Fruit fly (Drosophila melanogaster) whole organism, wandering third instar larva: Measurements from ENCODE around the gene Atx-1.
A peak's percentile ranks its signal among the peaks of the same experiment; 100 is the strongest.

Source experiments
- Abd-B ChIP-seq: fragments of >200 bp; optimal IDR thresholded peaks from 2 replicates; lab custom pipeline; 2017; ENCODE audit warnings: missing biosample characterization, missing genetic modification characterization
- CG32264 ChIP-seq: fragments of 200-800 bp; sonication (Bioruptor generic); optimal IDR thresholded peaks from 2 replicates; lab custom pipeline; 2016; ENCODE audit warnings: missing biosample characterization, missing genetic modification characterization
- CG9705 ChIP-seq: fragments of 200-800 bp; sonication (Bioruptor generic); optimal IDR thresholded peaks from 2 replicates; lab custom pipeline; 2018; ENCODE audit warnings: missing biosample characterization, mild to moderate bottlenecking, missing genetic modification characterization
- CrebA ChIP-seq: fragments of 200-800 bp; sonication (Bioruptor generic); optimal IDR thresholded peaks from 2 replicates; lab custom pipeline; 2016; ENCODE audit warnings: missing biosample characterization, mild to moderate bottlenecking, missing genetic modification characterization, borderline replicate concordance
- Dfd ChIP-seq: fragments of >200 bp; optimal IDR thresholded peaks from 2 replicates; lab custom pipeline; 2017; ENCODE audit warnings: missing biosample characterization, missing genetic modification characterization
- Dif ChIP-seq: fragments of 200-275, 200-300 bp; sonication (Bioruptor generic); optimal IDR thresholded peaks from 2 replicates; lab custom pipeline; 2018; ENCODE audit warnings: missing biosample characterization, missing genetic modification characterization; ENCODE audit not compliant: partially characterized antibody
- GATAd ChIP-seq: sonication (Bioruptor generic); optimal IDR thresholded peaks from 2 replicates; lab custom pipeline; 2016; ENCODE audit warnings: missing biosample characterization, missing genetic modification characterization
- HLH106 ChIP-seq: fragments of 200-800 bp; optimal IDR thresholded peaks from 3 replicates; lab custom pipeline; 2019; ENCODE audit warnings: missing biosample characterization, mild to moderate bottlenecking, missing genetic modification characterization, moderate library complexity
- Hnf4 ChIP-seq: fragments of 200-800 bp; sonication (Bioruptor generic); optimal IDR thresholded peaks from 2 replicates; lab custom pipeline; 2016; ENCODE audit warnings: missing biosample characterization, mild to moderate bottlenecking, missing genetic modification characterization
- Hr78 ChIP-seq: fragments of >200 bp; optimal IDR thresholded peaks from 2 replicates; lab custom pipeline; 2017; ENCODE audit warnings: missing biosample characterization, missing genetic modification characterization
- Hr83 ChIP-seq: fragments of 200-300 bp; sonication (Bioruptor generic); optimal IDR thresholded peaks from 2 replicates; lab custom pipeline; 2016; ENCODE audit warnings: missing biosample characterization, mild to moderate bottlenecking, missing genetic modification characterization, moderate library complexity; ENCODE audit not compliant: poor library complexity, severe bottlenecking
- Jra ChIP-seq: sonication (Bioruptor generic); optimal IDR thresholded peaks from 2 replicates; lab custom pipeline; 2016; ENCODE audit warnings: missing biosample characterization, missing genetic modification characterization
- Mio ChIP-seq: sonication (Bioruptor generic); optimal IDR thresholded peaks from 2 replicates; lab custom pipeline; 2016; ENCODE audit warnings: missing biosample characterization, missing genetic modification characterization
- Myc ChIP-seq: fragments of >200 bp; optimal IDR thresholded peaks from 2 replicates; lab custom pipeline; 2017
- N ChIP-seq: fragments of >200 bp; optimal IDR thresholded peaks from 2 replicates; lab custom pipeline; 2018; ENCODE audit warnings: missing biosample characterization, missing external identifiers, missing genetic modification characterization
- OdsH ChIP-seq: fragments of 200-800 bp; sonication (Bioruptor generic); optimal IDR thresholded peaks from 2 replicates; lab custom pipeline; 2016; ENCODE audit warnings: missing biosample characterization, mild to moderate bottlenecking, missing genetic modification characterization
- Rel ChIP-seq, 2 experiments: fragments of 200-800 bp; sonication (Bioruptor generic) in 1 of 2; optimal IDR thresholded peaks; 2 replicates in 1 of 2; 3 replicates in 1 of 2; lab custom pipeline; 2016 to 2019; ENCODE audit warnings: mild to moderate bottlenecking in 2 of 2, missing biosample characterization in 2 of 2, missing genetic modification characterization in 2 of 2, moderate library complexity in 1 of 2
- Sp1 ChIP-seq: fragments of 200-800 bp; sonication (Bioruptor generic); optimal IDR thresholded peaks from 3 replicates; lab custom pipeline; 2019; ENCODE audit warnings: missing biosample characterization, mild to moderate bottlenecking, missing genetic modification characterization, moderate library complexity
- Vsx2 ChIP-seq: fragments of 200-300, 225-300 bp; sonication (Bioruptor generic); optimal IDR thresholded peaks from 2 replicates; lab custom pipeline; 2018; ENCODE audit warnings: missing biosample characterization, missing genetic modification characterization; ENCODE audit not compliant: partially characterized antibody
- br ChIP-seq: fragments of 200-800 bp; sonication (Bioruptor generic); optimal IDR thresholded peaks from 2 replicates; lab custom pipeline; 2016; ENCODE audit warnings: missing biosample characterization, missing genetic modification characterization
- brk ChIP-seq: fragments of 200-800 bp; sonication (Bioruptor generic); optimal IDR thresholded peaks from 2 replicates; lab custom pipeline; 2016; ENCODE audit warnings: missing biosample characterization, mild to moderate bottlenecking, missing genetic modification characterization
- dl ChIP-seq, 2 experiments: fragments of 175-275, 200-275 bp in 1 of 2; fragments of 200-275 bp in 1 of 2; sonication (Bioruptor generic); optimal IDR thresholded peaks; lab custom pipeline; 2018; ENCODE audit warnings: mild to moderate bottlenecking in 2 of 2, missing biosample characterization in 2 of 2, missing genetic modification characterization in 2 of 2, moderate library complexity in 2 of 2; ENCODE audit not compliant: partially characterized antibody in 2 of 2, insufficient read depth in 1 of 2
- dmrt93B ChIP-seq: fragments of 200-800 bp; sonication (Bioruptor generic); optimal IDR thresholded peaks from 2 replicates; lab custom pipeline; 2018; ENCODE audit warnings: missing biosample characterization, mild to moderate bottlenecking, missing genetic modification characterization
- dsf ChIP-seq: sonication (Bioruptor generic); optimal IDR thresholded peaks from 2 replicates; lab custom pipeline; 2016; ENCODE audit warnings: missing biosample characterization, missing genetic modification characterization, borderline replicate concordance
- ey ChIP-seq: fragments of 200-800 bp; sonication (Bioruptor generic); optimal IDR thresholded peaks from 2 replicates; lab custom pipeline; 2016; ENCODE audit warnings: missing biosample characterization, missing genetic modification characterization
- foxo ChIP-seq, 2 experiments: fragments of 200-800 bp; sonication (Bioruptor generic); optimal IDR thresholded peaks; 2 replicates in 1 of 2; 3 replicates in 1 of 2; lab custom pipeline; 2016 to 2017; ENCODE audit warnings: missing biosample characterization in 2 of 2, missing genetic modification characterization in 2 of 2
- fru ChIP-seq: fragments of 200-800 bp; sonication (Bioruptor generic); optimal IDR thresholded peaks from 3 replicates; lab custom pipeline; 2016; ENCODE audit warnings: missing biosample characterization, mild to moderate bottlenecking, missing genetic modification characterization
- h ChIP-seq: fragments of 200-800 bp; sonication (Bioruptor generic); optimal IDR thresholded peaks from 3 replicates; lab custom pipeline; 2016; ENCODE audit warnings: missing biosample characterization, mild to moderate bottlenecking, missing genetic modification characterization
- jim ChIP-seq: fragments of 175-275, 200-325 bp; sonication (Bioruptor generic); optimal IDR thresholded peaks from 2 replicates; lab custom pipeline; 2016; ENCODE audit warnings: missing biosample characterization, mild to moderate bottlenecking, missing genetic modification characterization
- lola ChIP-seq: fragments of >200 bp; optimal IDR thresholded peaks from 2 replicates; lab custom pipeline; 2017; ENCODE audit warnings: missing biosample characterization, missing genetic modification characterization
- pan ChIP-seq: fragments of >200 bp; optimal IDR thresholded peaks from 2 replicates; lab custom pipeline; 2017
- psq ChIP-seq: fragments of 200-800 bp; sonication (Bioruptor generic); optimal IDR thresholded peaks from 3 replicates; lab custom pipeline; 2017; ENCODE audit warnings: missing biosample characterization, mild to moderate bottlenecking, missing genetic modification characterization, moderate library complexity
- rgr ChIP-seq: fragments of 200-800 bp; sonication (Bioruptor generic); optimal IDR thresholded peaks from 3 replicates; lab custom pipeline; 2016; ENCODE audit warnings: missing biosample characterization, mild to moderate bottlenecking, missing genetic modification characterization
- sage ChIP-seq: fragments of 200-800 bp; sonication (Bioruptor generic); optimal IDR thresholded peaks from 2 replicates; lab custom pipeline; 2016; ENCODE audit warnings: missing biosample characterization, mild to moderate bottlenecking, missing genetic modification characterization
- sv ChIP-seq: fragments of 200-800 bp; sonication (Bioruptor generic); optimal IDR thresholded peaks from 3 replicates; lab custom pipeline; 2016; ENCODE audit warnings: missing biosample characterization, missing genetic modification characterization
- tai ChIP-seq: sonication (Bioruptor generic); optimal IDR thresholded peaks from 2 replicates; lab custom pipeline; 2016; ENCODE audit warnings: missing biosample characterization, missing genetic modification characterization
- usp ChIP-seq: fragments of >200 bp; optimal IDR thresholded peaks from 2 replicates; lab custom pipeline; 2017; ENCODE audit warnings: missing biosample characterization, missing genetic modification characterization
- woc ChIP-seq: sonication (Bioruptor generic); optimal IDR thresholded peaks from 2 replicates; lab custom pipeline; 2016; ENCODE audit warnings: missing biosample characterization, mild to moderate bottlenecking, missing genetic modification characterization

Atx-1 gene

dm6 chrX:6803312-6803794 is 19.7 kb upstream of the Atx-1 start, which contains the start of the genes C3G and pod1:
C3G (minus strand) TSS chrX:6803593.
pod1 (plus strand) TSS chrX:6803684.
- peak in 1 of 2 experiments; percentile 57 for TF ChIP-seq foxo (GFP tag; optimal IDR thresholded peaks at IDR 0.05; lab: Kevin White, UChicago)
- peak; percentile 55 for TF ChIP-seq brk
- TF ChIP-seq jim (GFP tag; lab: Kevin White, UChicago) = no peak
- TF ChIP-seq fru (GFP tag; lab: Kevin White, UChicago) = peak; percentile 44
- no peak for TF ChIP-seq pan (lab: Kevin White, UChicago)
- TF ChIP-seq Rel (GFP tag; optimal IDR thresholded peaks at IDR 0.05; lab: Kevin White, UChicago) = peak; percentile 42
- peak; percentile 36 for TF ChIP-seq Rel (tag; optimal IDR thresholded peaks at IDR 0.05; lab: Kevin White, UChicago)
- TF ChIP-seq HLH106 (tag; lab: Kevin White, UChicago) = no peak
- no peak for TF ChIP-seq Mio (GFP tag; lab: Kevin White, UChicago)
- TF ChIP-seq Jra = peak; percentile 72
- TF ChIP-seq GATAd (GFP tag; lab: Kevin White, UChicago) = no peak
- no peak for TF ChIP-seq lola
- TF ChIP-seq Dfd (GFP tag; lab: Kevin White, UChicago) = no peak
- TF ChIP-seq Hnf4 = peak; percentile 71
- TF ChIP-seq CrebA = no peak
- peak; percentile 32 for TF ChIP-seq sv (GFP tag; lab: Kevin White, UChicago)
- TF ChIP-seq dmrt93B = no peak
- TF ChIP-seq psq (GFP tag; lab: Kevin White, UChicago) = no peak
- peak; percentile 13 for TF ChIP-seq rgr (GFP tag; lab: Kevin White, UChicago)
- no peak for TF ChIP-seq dl (GFP tag; optimal IDR thresholded peaks at IDR 0.05; lab: Kevin White, UChicago; ENCODE audit: insufficient read depth in 1 of 2, partially characterized antibody in 2 of 2)
- peak; percentile 2 for TF ChIP-seq ey (GFP tag; lab: Kevin White, UChicago)
- no peak for TF ChIP-seq Dif (GFP tag; lab: Kevin White, UChicago)
- peak; percentile 11 for TF ChIP-seq woc (GFP tag; lab: Kevin White, UChicago)
- TF ChIP-seq Vsx2 (GFP tag; lab: Kevin White, UChicago) = no peak
- no peak for TF ChIP-seq Abd-B
- no peak for TF ChIP-seq OdsH (GFP tag; lab: Kevin White, UChicago)
- TF ChIP-seq h (GFP tag; lab: Kevin White, UChicago) = peak; percentile 62
- TF ChIP-seq Sp1 (GFP tag; lab: Kevin White, UChicago) = peak; percentile 11
- TF ChIP-seq usp = no peak
- TF ChIP-seq br (GFP tag; lab: Kevin White, UChicago) = peak; percentile 46
- TF ChIP-seq sage (GFP tag; lab: Kevin White, UChicago) = peak; percentile 29
- peak; percentile 3 for TF ChIP-seq CG9705 (GFP tag; lab: Kevin White, UChicago)
- TF ChIP-seq tai (GFP tag; lab: Kevin White, UChicago) = no peak
- no peak for TF ChIP-seq CG32264 (GFP tag; lab: Kevin White, UChicago)
- TF ChIP-seq Hr78 = no peak
- TF ChIP-seq dsf (GFP tag; lab: Kevin White, UChicago) = peak; percentile 59
- peak; percentile 57 for TF ChIP-seq N (GFP tag; lab: Kevin White, UChicago)
- TF ChIP-seq Hr83 (GFP tag; lab: Kevin White, UChicago) = peak; percentile 79
- no peak for TF ChIP-seq Myc (lab: Kevin White, UChicago)

DNA sequence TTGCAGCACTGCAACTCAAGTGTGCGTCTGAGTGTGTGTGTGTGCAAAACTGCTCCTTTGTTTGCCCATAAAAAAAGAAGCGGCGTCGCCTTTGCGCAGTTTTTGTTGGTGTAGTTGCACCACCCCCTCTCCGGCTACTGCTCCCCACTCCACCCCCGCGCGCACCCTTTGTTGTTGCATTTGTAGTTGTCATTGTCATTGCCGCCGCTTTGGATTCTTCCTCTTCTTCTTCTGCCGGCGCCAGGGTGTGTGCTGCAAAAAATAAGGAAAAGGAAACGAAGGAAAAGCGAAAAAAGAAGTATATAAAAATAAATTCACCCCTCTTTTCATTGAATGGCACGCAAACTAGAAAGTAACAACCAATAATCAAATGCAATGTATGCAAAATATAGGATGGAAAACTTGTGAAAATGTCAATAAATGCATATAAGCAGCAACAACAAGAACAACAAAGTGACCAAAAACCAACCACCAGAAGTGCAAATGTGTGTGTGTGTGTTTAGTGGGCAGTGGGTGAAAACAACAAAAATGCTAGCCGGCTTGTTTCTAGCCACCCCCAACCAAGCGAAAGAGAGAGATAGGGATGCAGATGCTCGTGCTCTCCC is 19.0 kb upstream of the Atx-1 start:
- no peak for TF ChIP-seq foxo (GFP tag; optimal IDR thresholded peaks at IDR 0.05; lab: Kevin White, UChicago)
- no peak for TF ChIP-seq ey (GFP tag; lab: Kevin White, UChicago)
- no peak for TF ChIP-seq br (GFP tag; lab: Kevin White, UChicago)
- no peak for TF ChIP-seq rgr (GFP tag; lab: Kevin White, UChicago)
- TF ChIP-seq Mio (GFP tag; lab: Kevin White, UChicago) = no peak
- TF ChIP-seq dmrt93B = no peak
- TF ChIP-seq Jra = no peak
- TF ChIP-seq CG32264 (GFP tag; lab: Kevin White, UChicago) = no peak
- TF ChIP-seq fru (GFP tag; lab: Kevin White, UChicago) = no peak
- no peak for TF ChIP-seq GATAd (GFP tag; lab: Kevin White, UChicago)
- TF ChIP-seq Hnf4 = no peak
- TF ChIP-seq dl (GFP tag; optimal IDR thresholded peaks at IDR 0.05; lab: Kevin White, UChicago; ENCODE audit: insufficient read depth in 1 of 2, partially characterized antibody in 2 of 2) = no peak
